Fruit fly (Drosophila melanogaster): Measurements from ENCODE around the gene akirin.

The akirin gene

dm6 chr3L:7381359-7381976 is 11.8 kb downstream of the akirin start, which contains the start of the genes SMSr and smid:
Gene SMSr (minus strand): TSS chr3L:7381474.
Gene smid (plus strand): TSS chr3L:7381614.
- no peak for TF ChIP-seq tai (GFP tag; optimal IDR thresholded peaks at IDR 0.05)
- TF ChIP-seq brk (GFP tag; optimal IDR thresholded peaks at IDR 0.05), result no peak
- TF ChIP-seq CG9705 (GFP tag; optimal IDR thresholded peaks at IDR 0.05), result peak; percentile 16
- TF ChIP-seq CG32264 (GFP tag; optimal IDR thresholded peaks at IDR 0.05), result no peak
- TF ChIP-seq fru (GFP tag; optimal IDR thresholded peaks at IDR 0.05), result peak; percentile 98
- TF ChIP-seq Jra (GFP tag; optimal IDR thresholded peaks at IDR 0.05), result peak; percentile 72
- TF ChIP-seq dsf (GFP tag; optimal IDR thresholded peaks at IDR 0.05; ENCODE audit: borderline replicate concordance), result peak; percentile 28
- no peak for TF ChIP-seq lola (GFP tag; optimal IDR thresholded peaks at IDR 0.05)
- TF ChIP-seq N (GFP tag; optimal IDR thresholded peaks at IDR 0.05), result peak; percentile 46
- no peak for TF ChIP-seq Hr78 (GFP tag; optimal IDR thresholded peaks at IDR 0.05)
- no peak for TF ChIP-seq Dfd (GFP tag; optimal IDR thresholded peaks at IDR 0.05)
- TF ChIP-seq GATAd (GFP tag; optimal IDR thresholded peaks at IDR 0.05), result no peak
- peak; percentile 28 for TF ChIP-seq dmrt93B (GFP tag; optimal IDR thresholded peaks at IDR 0.05)
- TF ChIP-seq psq (GFP tag; optimal IDR thresholded peaks at IDR 0.05), result peak; percentile 32
- no peak for TF ChIP-seq Abd-B (GFP tag; optimal IDR thresholded peaks at IDR 0.05)
- TF ChIP-seq ey (GFP tag; optimal IDR thresholded peaks at IDR 0.05), result peak; percentile 62
- no peak for TF ChIP-seq Mio (GFP tag; optimal IDR thresholded peaks at IDR 0.05)
- TF ChIP-seq jim (GFP tag; optimal IDR thresholded peaks at IDR 0.05), result no peak
- TF ChIP-seq usp (GFP tag; optimal IDR thresholded peaks at IDR 0.05), result no peak
- TF ChIP-seq Rel (GFP tag; optimal IDR thresholded peaks at IDR 0.05), result no peak
- TF ChIP-seq Rel (tag; optimal IDR thresholded peaks at IDR 0.05), result no peak
- peak; percentile 69 for TF ChIP-seq Vsx2 (GFP tag; optimal IDR thresholded peaks at IDR 0.05; ENCODE audit: partially characterized antibody)
- TF ChIP-seq OdsH (GFP tag; optimal IDR thresholded peaks at IDR 0.05), result peak; percentile 56
- TF ChIP-seq CrebA (GFP tag; optimal IDR thresholded peaks at IDR 0.05; ENCODE audit: borderline replicate concordance), result no peak
- peak; percentile 18 for TF ChIP-seq Hr83 (GFP tag; optimal IDR thresholded peaks at IDR 0.05; ENCODE audit: poor library complexity, severe bottlenecking)
- TF ChIP-seq pan (optimal IDR thresholded peaks at IDR 0.05), result no peak
- peak; percentile 61 for TF ChIP-seq HLH106 (tag; optimal IDR thresholded peaks at IDR 0.05)
- peak; percentile 66 for TF ChIP-seq h (GFP tag; optimal IDR thresholded peaks at IDR 0.05)
- peak; percentile 47 for TF ChIP-seq br (GFP tag; optimal IDR thresholded peaks at IDR 0.05)
- TF ChIP-seq Hnf4 (GFP tag; optimal IDR thresholded peaks at IDR 0.05), result no peak
- TF ChIP-seq dl (GFP tag; optimal IDR thresholded peaks at IDR 0.05; ENCODE audit: insufficient read depth in 1 of 2, partially characterized antibody in 2 of 2), result peak; percentile 84 to 90
- TF ChIP-seq Dif (GFP tag; optimal IDR thresholded peaks at IDR 0.05; ENCODE audit: partially characterized antibody), result peak; percentile 95
- TF ChIP-seq sv (GFP tag; optimal IDR thresholded peaks at IDR 0.05), result peak; percentile 42
- peak in 1 of 2 experiments; percentile 68 for TF ChIP-seq foxo (GFP tag; optimal IDR thresholded peaks at IDR 0.05)
- TF ChIP-seq Myc (optimal IDR thresholded peaks at IDR 0.05), result peak; percentile 21
- TF ChIP-seq woc (GFP tag; optimal IDR thresholded peaks at IDR 0.05), result peak; percentile 73
- TF ChIP-seq Sp1 (GFP tag; optimal IDR thresholded peaks at IDR 0.05), result peak; percentile 56
- TF ChIP-seq rgr (GFP tag; optimal IDR thresholded peaks at IDR 0.05), result peak; percentile 74
- TF ChIP-seq sage (GFP tag; optimal IDR thresholded peaks at IDR 0.05), result no peak

dm6 chr3L:7387814-7388213 is 18.2 kb downstream of the akirin start, which contains the start of gene CG8564:
Gene CG8564 (minus strand): TSS chr3L:7387914.
- TF ChIP-seq jim (GFP tag; optimal IDR thresholded peaks at IDR 0.05), result no peak

dm6 chr3L:7390004-7390403 is 20.4 kb downstream of the akirin start:
- TF ChIP-seq Hnf4 (GFP tag; optimal IDR thresholded peaks at IDR 0.05) (no peak), Jra (GFP tag; optimal IDR thresholded peaks at IDR 0.05) (no peak), N (GFP tag; optimal IDR thresholded peaks at IDR 0.05) (no peak), Myc (optimal IDR thresholded peaks at IDR 0.05) (no peak), CG32264 (GFP tag; optimal IDR thresholded peaks at IDR 0.05) (no peak), Dfd (GFP tag; optimal IDR thresholded peaks at IDR 0.05) (no peak), ey (GFP tag; optimal IDR thresholded peaks at IDR 0.05) (no peak), woc (GFP tag; optimal IDR thresholded peaks at IDR 0.05) (no peak), dmrt93B (GFP tag; optimal IDR thresholded peaks at IDR 0.05) (no peak), Vsx2 (GFP tag; optimal IDR thresholded peaks at IDR 0.05; ENCODE audit: partially characterized antibody) (no peak), sv (GFP tag; optimal IDR thresholded peaks at IDR 0.05) (no peak), jim (GFP tag; optimal IDR thresholded peaks at IDR 0.05) (no peak), fru (GFP tag; optimal IDR thresholded peaks at IDR 0.05) (no peak), Hr83 (GFP tag; optimal IDR thresholded peaks at IDR 0.05; ENCODE audit: poor library complexity, severe bottlenecking) (no peak), tai (GFP tag; optimal IDR thresholded peaks at IDR 0.05) (no peak), usp (GFP tag; optimal IDR thresholded peaks at IDR 0.05) (no peak)

Data from whole organism, wandering third instar larva.